Fruit fly (Drosophila melanogaster) whole organism, adult: ENCODE results near the gene CG43155.

Experiments used
- CG1620 ChIP-seq: fragments of 200-800 bp; sonication (Bioruptor generic); optimal IDR thresholded peaks from 2 replicates; lab custom pipeline; 2016; ENCODE audit warnings: missing biosample characterization, missing genetic modification characterization
- CG33017 ChIP-seq: fragments of 200-800 bp; sonication (Bioruptor generic); optimal IDR thresholded peaks from 2 replicates; lab custom pipeline; 2018; ENCODE audit warnings: missing biosample characterization, mild to moderate bottlenecking, missing genetic modification characterization, moderate library complexity
- CG5204 ChIP-seq: fragments of 200-800 bp; sonication (Bioruptor generic); optimal IDR thresholded peaks from 2 replicates; lab custom pipeline; 2016; ENCODE audit warnings: missing biosample characterization, missing genetic modification characterization
- CG7045 ChIP-seq: fragments of 200-800 bp; sonication (Bioruptor generic); optimal IDR thresholded peaks from 2 replicates; lab custom pipeline; 2017; ENCODE audit warnings: missing biosample characterization, mild to moderate bottlenecking, missing genetic modification characterization
- cic ChIP-seq: fragments of 200-800 bp; sonication (Bioruptor generic); optimal IDR thresholded peaks from 2 replicates; lab custom pipeline; 2017; ENCODE audit warnings: missing biosample characterization, mild to moderate bottlenecking, missing genetic modification characterization, moderate library complexity
- cnc ChIP-seq, 2 experiments: fragments of >200 bp; optimal IDR thresholded peaks; 2 replicates each; lab custom pipeline; 2017
- kay ChIP-seq: fragments of 200-800 bp; sonication (Bioruptor generic); peaks from one replicate; lab custom pipeline; 2016; ENCODE audit warnings: missing biosample characterization, missing genetic modification characterization, borderline replicate concordance
- pad ChIP-seq: fragments of 200-800 bp; sonication (Bioruptor generic); optimal IDR thresholded peaks from 3 replicates; lab custom pipeline; 2017; ENCODE audit warnings: missing biosample characterization, missing genetic modification characterization, mild to moderate bottlenecking, moderate library complexity, missing genetic modification reagents
- tj ChIP-seq: fragments of 200-800 bp; sonication (Bioruptor generic); optimal IDR thresholded peaks from 3 replicates; lab custom pipeline; 2017; ENCODE audit warnings: missing biosample characterization, mild to moderate bottlenecking, missing genetic modification characterization, moderate library complexity
- toe ChIP-seq: fragments of 200-800 bp; sonication (Bioruptor generic); optimal IDR thresholded peaks from 2 replicates; lab custom pipeline; 2016; ENCODE audit warnings: missing biosample characterization, missing genetic modification characterization

DNA sequence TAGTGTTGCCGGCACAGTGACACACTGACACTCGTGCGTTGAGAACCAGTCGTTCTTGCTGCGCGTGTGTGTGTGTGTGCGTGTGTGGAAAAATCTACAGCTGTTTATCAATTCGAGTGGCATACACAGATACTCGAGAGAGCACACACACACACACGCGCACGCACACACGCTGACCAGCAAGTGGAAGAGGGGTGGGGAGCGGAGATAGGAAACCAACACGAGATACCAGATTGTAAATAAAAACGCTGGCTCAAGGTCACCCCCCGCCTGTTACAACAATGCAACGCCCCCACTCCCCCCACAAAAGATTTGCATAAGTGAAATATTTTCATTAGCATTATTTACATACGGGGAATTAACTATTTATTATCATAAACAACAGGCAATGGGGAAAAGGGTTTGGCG, 32.3 kb upstream of the CG43155 start:
- peak; percentile 42 for TF ChIP-seq CG1620 (GFP tag; lab: Kevin White, UChicago)
- peak; percentile 17 for TF ChIP-seq toe (GFP tag; lab: Kevin White, UChicago)
- TF ChIP-seq CG33017 (tag; lab: Kevin White, UChicago) = no peak
- peak; percentile 90 for TF ChIP-seq cic
- TF ChIP-seq kay (GFP tag; lab: Kevin White, UChicago) = peak; percentile 69
- peak; percentile 53 for TF ChIP-seq tj (GFP tag; lab: Kevin White, UChicago)
- TF ChIP-seq CG5204 (GFP tag; lab: Kevin White, UChicago) = no peak
- no peak for TF ChIP-seq cnc (optimal IDR thresholded peaks at IDR 0.05; lab: Kevin White, UChicago)
- peak; percentile 31 for TF ChIP-seq CG7045 (GFP tag; lab: Kevin White, UChicago)
- TF ChIP-seq pad (GFP tag; lab: Kevin White, UChicago) = peak; percentile 66
